Fruit fly (Drosophila melanogaster) whole organism, prepupa: ENCODE results near the gene CG15522.

Experiments
- CG10631 ChIP-seq: fragments of 200-800 bp; sonication (Bioruptor generic); optimal IDR thresholded peaks from 2 replicates; lab custom pipeline; 2016; ENCODE audit warnings: missing biosample characterization, missing genetic modification characterization
- CG3032 ChIP-seq: fragments of 200-800 bp; optimal IDR thresholded peaks from 2 replicates; lab custom pipeline; 2019; ENCODE audit warnings: missing biosample characterization, mild to moderate bottlenecking, missing genetic modification characterization, moderate library complexity
- CG31627 ChIP-seq: fragments of 200-800 bp; sonication (Bioruptor generic); optimal IDR thresholded peaks from 3 replicates; lab custom pipeline; 2016; ENCODE audit warnings: missing biosample characterization, missing genetic modification characterization
- CG4318 ChIP-seq: fragments of 200-800 bp; sonication (Bioruptor generic); optimal IDR thresholded peaks from 3 replicates; lab custom pipeline; 2017; ENCODE audit warnings: missing biosample characterization, mild to moderate bottlenecking, missing genetic modification characterization
- CG6792 ChIP-seq: fragments of 200-800 bp; sonication (Bioruptor generic); optimal IDR thresholded peaks from 3 replicates; lab custom pipeline; 2016; ENCODE audit warnings: missing biosample characterization, missing genetic modification characterization
- CG6854 ChIP-seq: fragments of 200-800 bp; sonication (Bioruptor generic); optimal IDR thresholded peaks from 2 replicates; lab custom pipeline; 2017; ENCODE audit warnings: missing biosample characterization, mild to moderate bottlenecking, missing genetic modification characterization
- CG8319 ChIP-seq: fragments of 200-800 bp; sonication (Bioruptor generic); optimal IDR thresholded peaks from 3 replicates; lab custom pipeline; 2016; ENCODE audit warnings: missing biosample characterization, missing genetic modification characterization
- OdsH ChIP-seq: fragments of 200-800 bp; sonication (Bioruptor generic); optimal IDR thresholded peaks from 3 replicates; lab custom pipeline; 2016; ENCODE audit warnings: missing biosample characterization, missing genetic modification characterization
- Sox14 ChIP-seq: fragments of 200-800 bp; sonication (Bioruptor generic); optimal IDR thresholded peaks from 3 replicates; lab custom pipeline; 2016; ENCODE audit warnings: missing biosample characterization, missing genetic modification characterization
- Sox15 ChIP-seq: fragments of 200-800 bp; sonication (Bioruptor generic); optimal IDR thresholded peaks from 3 replicates; lab custom pipeline; 2016; ENCODE audit warnings: missing biosample characterization, missing genetic modification characterization
- dac ChIP-seq: fragments of 200-800 bp; sonication (Bioruptor generic); optimal IDR thresholded peaks from 2 replicates; lab custom pipeline; 2017; ENCODE audit warnings: missing biosample characterization, mild to moderate bottlenecking, missing genetic modification characterization
- fd85E ChIP-seq: fragments of 200-800 bp; sonication (Bioruptor generic); optimal IDR thresholded peaks from 3 replicates; lab custom pipeline; 2016; ENCODE audit warnings: missing biosample characterization, missing genetic modification characterization
- lz ChIP-seq: fragments of 200-800 bp; sonication (Bioruptor generic); optimal IDR thresholded peaks from 3 replicates; lab custom pipeline; 2016; ENCODE audit warnings: missing biosample characterization, missing genetic modification characterization

DNA sequence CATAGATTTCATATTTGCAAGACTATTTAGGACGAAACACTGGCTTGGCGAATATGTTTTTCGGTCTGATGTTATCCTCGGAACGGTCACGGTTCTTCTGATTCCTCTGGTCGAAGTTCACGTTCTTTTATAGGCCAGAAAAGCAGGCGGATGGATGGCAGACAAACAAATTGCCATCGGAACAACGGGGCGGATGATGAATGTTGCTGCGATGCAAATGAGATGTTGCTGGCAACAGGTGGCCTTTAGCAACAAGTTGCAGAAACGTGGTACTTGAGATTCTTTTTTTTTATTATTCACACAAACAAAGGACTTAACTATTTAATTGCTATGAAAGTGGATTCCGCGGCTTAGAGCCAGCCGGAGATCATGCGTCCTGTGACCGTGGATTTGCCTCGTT, 12.8 kb upstream of the CG15522 start, which contains the start of gene Capa:
- no peak for TF ChIP-seq Sox15
- TF ChIP-seq CG31627 (GFP tag; lab: Kevin White, UChicago) = no peak
- TF ChIP-seq CG4318 (GFP tag; lab: Kevin White, UChicago) = no peak
- no peak for TF ChIP-seq CG6792 (GFP tag; lab: Kevin White, UChicago)
- TF ChIP-seq CG3032 (tag; lab: Kevin White, UChicago) = no peak
- TF ChIP-seq lz = no peak
- no peak for TF ChIP-seq OdsH (GFP tag; lab: Kevin White, UChicago)
- no peak for TF ChIP-seq fd85E
- no peak for TF ChIP-seq CG10631 (GFP tag; lab: Kevin White, UChicago)
- TF ChIP-seq CG6854 (GFP tag; lab: Kevin White, UChicago) = no peak
- no peak for TF ChIP-seq Sox14 (GFP tag; lab: Kevin White, UChicago)
- TF ChIP-seq CG8319 = no peak
- TF ChIP-seq dac (GFP tag; lab: Kevin White, UChicago) = no peak
